Fruit fly (Drosophila melanogaster) Kc167 (cell line): ENCODE results near the gene CG17562.

Experiments used
- Myc ChIP-seq: fragments of >200 bp; optimal IDR thresholded peaks from 2 replicates; lab custom pipeline; 2017; ENCODE audit warnings: missing external identifiers
- Sin3A ChIP-seq: fragments of >200 bp; optimal IDR thresholded peaks from 2 replicates; lab custom pipeline; 2018; ENCODE audit warnings: missing external identifiers
- h ChIP-seq: fragments of >200 bp; optimal IDR thresholded peaks from 3 replicates; lab custom pipeline; 2018; ENCODE audit warnings: missing external identifiers
- insv ChIP-seq: fragments of >200 bp; optimal IDR thresholded peaks from 3 replicates; lab custom pipeline; 2018; ENCODE audit warnings: missing external identifiers

DNA sequence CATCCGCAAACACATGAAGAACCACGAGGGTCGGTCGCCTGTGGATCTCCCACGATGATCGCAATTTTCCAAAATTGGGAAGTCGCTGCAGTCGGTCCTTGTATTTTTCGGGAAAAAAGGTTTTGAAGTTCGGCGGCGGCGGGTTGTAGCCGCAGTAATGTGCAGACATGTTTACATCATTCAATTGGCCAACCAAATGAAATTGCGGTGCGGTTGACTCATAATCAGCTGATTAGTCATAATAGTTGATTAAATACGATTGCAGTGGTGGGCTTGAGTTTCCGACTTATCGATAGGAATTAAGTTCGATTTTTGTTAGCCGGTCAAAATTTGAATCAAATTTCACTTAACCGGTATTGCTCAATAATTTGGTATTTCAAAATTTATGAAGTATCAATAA is 37.0 kb downstream of the CG17562 start, which contains the start of gene CG14907:
- TF ChIP-seq insv (no peak), Sin3A (lab: Kevin White, UChicago) (no peak), Myc (lab: Kevin White, UChicago) (no peak), h (lab: Kevin White, UChicago) (no peak)
